Worm (Caenorhabditis elegans): ENCODE results near the gene lgc-50.

DNA sequence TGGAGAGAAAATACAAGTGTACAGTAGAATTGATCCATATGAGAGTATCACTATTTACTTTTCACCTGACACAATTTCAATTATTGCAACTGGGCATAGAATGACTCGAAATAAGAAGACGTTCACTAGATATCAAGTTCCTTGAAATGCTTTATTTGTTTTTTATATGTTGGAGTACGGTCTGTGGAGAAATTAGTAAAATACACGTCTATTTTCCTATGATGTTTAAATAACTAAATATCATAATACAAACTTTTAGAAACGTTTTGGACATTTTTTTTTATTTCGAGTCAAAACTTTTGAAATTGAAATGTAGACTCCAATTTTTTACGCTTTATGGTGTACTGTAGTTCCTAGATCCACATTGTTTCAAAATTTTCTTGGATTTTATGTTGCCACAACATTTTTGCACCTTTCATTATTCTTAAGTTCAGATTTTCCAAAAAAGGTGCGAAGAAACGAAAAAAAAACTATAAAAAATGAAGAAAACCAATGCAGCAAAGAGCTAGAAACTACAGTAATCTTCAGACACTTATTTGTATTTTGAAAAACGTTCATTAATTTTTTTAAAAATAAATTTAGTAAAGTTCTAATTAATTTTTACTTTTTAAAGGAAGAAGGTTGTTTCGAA is 25.7 kb downstream of the lgc-50 start:
- no peak for TF ChIP-seq ama-1 (optimal IDR thresholded peaks at IDR 0.05)
- TF ChIP-seq ttx-3 (tag; optimal IDR thresholded peaks at IDR 0.05): no peak
- TF ChIP-seq unc-86 (tag; optimal IDR thresholded peaks at IDR 0.05): no peak
- TF ChIP-seq Y22D7AL.16 (tag; optimal IDR thresholded peaks at IDR 0.05): no peak
- TF ChIP-seq mec-3 (tag; optimal IDR thresholded peaks at IDR 0.05; ENCODE audit: borderline replicate concordance): no peak
- no peak for TF ChIP-seq lin-11 (tag; optimal IDR thresholded peaks at IDR 0.05)
- no peak for TF ChIP-seq tbx-7 (tag; optimal IDR thresholded peaks at IDR 0.05)
- TF ChIP-seq ceh-22 (tag; optimal IDR thresholded peaks at IDR 0.05): no peak
- TF ChIP-seq pha-2 (tag; optimal IDR thresholded peaks at IDR 0.05): no peak
- TF ChIP-seq syd-9 (tag; optimal IDR thresholded peaks at IDR 0.05): no peak
